Worm (Caenorhabditis elegans) whole organism, L4 larva: ENCODE results near the gene B0507.8.

Experiments
- D1046.2 ChIP-seq: fragments of 200-800 bp; sonication (Bioruptor generic); IDR thresholded peaks from 2 replicates; pipeline ENCODE4 v1.3.6; 2022; ENCODE audit warnings: missing genetic modification characterization, missing compliant biosample characterization
- F44E2.7 ChIP-seq: fragments of 200-800 bp; sonication (Bioruptor generic); IDR thresholded peaks from 2 replicates; pipeline ENCODE4 v2.1.2; 2022; ENCODE audit warnings: missing genetic modification characterization, missing compliant biosample characterization
- T20F7.1 ChIP-seq: fragments of 200-800 bp; sonication (Bioruptor generic); optimal IDR thresholded peaks from 2 replicates; lab custom pipeline; 2018; ENCODE audit warnings: mild to moderate bottlenecking, missing genetic modification characterization, missing compliant biosample characterization
- T26A8.4 ChIP-seq: fragments of 200-800 bp; sonication (Bioruptor generic); IDR thresholded peaks from 2 replicates; pipeline ENCODE4 v1.3.6; 2022; ENCODE audit warnings: missing genetic modification characterization, missing compliant biosample characterization
- Y48G9A.11 ChIP-seq: fragments of 200-800 bp; sonication (Bioruptor generic); IDR thresholded peaks from 2 replicates; pipeline ENCODE4 v1.3.6; 2022; ENCODE audit warnings: missing genetic modification reagents, missing genetic modification characterization, missing compliant biosample characterization
- ZK337.2 ChIP-seq: fragments of 200-800 bp; sonication (Bioruptor generic); IDR thresholded peaks from 2 replicates; pipeline ENCODE4 v1.3.6; 2022; ENCODE audit warnings: missing genetic modification reagents, missing genetic modification characterization, missing compliant biosample characterization
- ZK546.5 ChIP-seq, 2 experiments: sonication (generic microtip); optimal IDR thresholded peaks; 2 replicates each; lab custom pipeline; 2017; ENCODE audit warnings: missing biosample characterization in 2 of 2, missing genetic modification characterization in 2 of 2
- aha-1 ChIP-seq: fragments of 150-350 bp; peaks from one replicate; lab custom pipeline; 2014; ENCODE audit warnings: missing biosample characterization, missing genetic modification characterization
- aly-2 ChIP-seq: sonication (generic microtip); optimal IDR thresholded peaks from 2 replicates; lab custom pipeline; 2018; ENCODE audit warnings: missing biosample characterization, missing genetic modification characterization
- ama-1 ChIP-seq: fragments of 150-350 bp; optimal IDR thresholded peaks from 2 replicates; lab custom pipeline; 2014; ENCODE audit warnings: inconsistent platforms, mixed read lengths
- ceh-28 ChIP-seq: fragments of 150-350 bp; optimal IDR thresholded peaks from 2 replicates; lab custom pipeline; 2014; ENCODE audit warnings: missing biosample characterization, missing genetic modification reagents, missing genetic modification characterization
- ces-1 ChIP-seq: fragments of 150-350 bp; sonication (generic microtip); optimal IDR thresholded peaks from 4 replicates; lab custom pipeline; 2014; ENCODE audit warnings: missing biosample characterization, missing genetic modification reagents, missing genetic modification characterization
- cey-2 ChIP-seq: sonication (generic microtip); optimal IDR thresholded peaks from 3 replicates; lab custom pipeline; 2017; ENCODE audit warnings: missing genetic modification characterization, mild to moderate bottlenecking, missing compliant biosample characterization, antibody characterized with exemption, borderline replicate concordance; ENCODE audit not compliant: insufficient read depth
- daf-12 ChIP-seq: fragments of 150-350 bp; optimal IDR thresholded peaks from 2 replicates; lab custom pipeline; 2014; ENCODE audit warnings: missing biosample characterization, missing genetic modification reagents, missing genetic modification characterization
- daf-16 ChIP-seq, 3 experiments: sonication (generic microtip); optimal IDR thresholded peaks; 2 replicates each; lab custom pipeline; 2016 to 2017; ENCODE audit warnings: missing genetic modification characterization in 3 of 3, missing genetic modification reagents in 3 of 3, mild to moderate bottlenecking in 2 of 3, missing compliant biosample characterization in 2 of 3, missing biosample characterization in 1 of 3, moderate library complexity in 1 of 3
- dmd-6 ChIP-seq: fragments of 200-800 bp; sonication (Bioruptor generic); IDR thresholded peaks from 2 replicates; pipeline ENCODE4 v1.3.6; 2022; ENCODE audit warnings: missing genetic modification reagents, missing genetic modification characterization, missing compliant biosample characterization
- egl-27 ChIP-seq: sonication (generic microtip); optimal IDR thresholded peaks from 3 replicates; lab custom pipeline; 2017; ENCODE audit warnings: missing biosample characterization, missing genetic modification reagents, missing genetic modification characterization
- hlh-11 ChIP-seq: fragments of 200-800 bp; sonication (Bioruptor generic); optimal IDR thresholded peaks from 2 replicates; lab custom pipeline; 2018; ENCODE audit warnings: mild to moderate bottlenecking, missing genetic modification characterization, missing compliant biosample characterization
- hlh-30 ChIP-seq: sonication (generic microtip); optimal IDR thresholded peaks from 2 replicates; lab custom pipeline; 2017; ENCODE audit warnings: antibody characterized with exemption, mild to moderate bottlenecking, missing genetic modification characterization, missing compliant biosample characterization; ENCODE audit not compliant: insufficient read depth
- hmg-1.1 ChIP-seq: fragments of 200-800 bp; sonication (Bioruptor generic); IDR thresholded peaks from 2 replicates; pipeline ENCODE4 v1.3.6; 2022; ENCODE audit warnings: missing genetic modification reagents, missing genetic modification characterization, missing compliant biosample characterization
- lin-15B ChIP-seq: fragments of 150-350 bp; sonication (generic microtip); optimal IDR thresholded peaks from 3 replicates; lab custom pipeline; 2014; ENCODE audit warnings: missing biosample characterization, missing genetic modification characterization
- lin-29 ChIP-seq: fragments of 200-800 bp; sonication (Bioruptor generic); IDR thresholded peaks from 2 replicates; pipeline ENCODE4 v1.3.6; 2022; ENCODE audit warnings: missing genetic modification reagents, missing genetic modification characterization, missing compliant biosample characterization
- lin-38 ChIP-seq: fragments of 200-800 bp; sonication (Bioruptor generic); IDR thresholded peaks from 2 replicates; pipeline ENCODE4 v1.3.6; 2022; ENCODE audit warnings: missing genetic modification reagents, missing genetic modification characterization, missing compliant biosample characterization
- madf-5 ChIP-seq, 2 experiments: fragments of 200-800 bp; sonication (Bioruptor generic); IDR thresholded peaks; 2 replicates each; pipeline ENCODE4 v1.3.6; 2022; ENCODE audit warnings: missing compliant biosample characterization in 2 of 2, missing genetic modification characterization in 2 of 2
- mep-1 ChIP-seq: fragments of 150-350 bp; sonication (generic microtip); optimal IDR thresholded peaks from 3 replicates; lab custom pipeline; 2014; ENCODE audit warnings: missing biosample characterization, missing genetic modification characterization
- nhr-10 ChIP-seq: fragments of 150-350 bp; optimal IDR thresholded peaks from 2 replicates; lab custom pipeline; 2014; ENCODE audit warnings: missing biosample characterization, missing genetic modification characterization
- nhr-11 ChIP-seq: fragments of 150-350 bp; optimal IDR thresholded peaks from 2 replicates; lab custom pipeline; 2014; ENCODE audit warnings: missing biosample characterization, missing genetic modification characterization
- nhr-237 ChIP-seq: sonication (generic microtip); optimal IDR thresholded peaks from 2 replicates; lab custom pipeline; 2017; ENCODE audit warnings: missing biosample characterization, missing genetic modification characterization
- nhr-25 ChIP-seq: sonication (generic microtip); optimal IDR thresholded peaks from 2 replicates; lab custom pipeline; 2017; ENCODE audit warnings: missing genetic modification characterization, mild to moderate bottlenecking, missing compliant biosample characterization, antibody characterized with exemption, moderate library complexity, borderline replicate concordance; ENCODE audit not compliant: insufficient read depth
- nhr-28 ChIP-seq: fragments of 150-350 bp; optimal IDR thresholded peaks from 2 replicates; lab custom pipeline; 2014; ENCODE audit warnings: missing biosample characterization, missing genetic modification characterization
- nhr-6 ChIP-seq: fragments of 150-350 bp; optimal IDR thresholded peaks from 2 replicates; lab custom pipeline; 2014; ENCODE audit warnings: missing biosample characterization, missing genetic modification characterization
- nhr-76 ChIP-seq: fragments of 150-350 bp; optimal IDR thresholded peaks from 2 replicates; lab custom pipeline; 2014; ENCODE audit warnings: missing biosample characterization, missing genetic modification characterization
- pqm-1 ChIP-seq: sonication (generic microtip); optimal IDR thresholded peaks from 2 replicates; lab custom pipeline; 2017; ENCODE audit warnings: missing biosample characterization, missing genetic modification characterization
- set-16 ChIP-seq: fragments of 200-800 bp; sonication (Bioruptor generic); IDR thresholded peaks from 2 replicates; pipeline ENCODE4 v1.3.6; 2022; ENCODE audit warnings: missing genetic modification reagents, missing genetic modification characterization, missing compliant biosample characterization
- snpc-1.2 ChIP-seq: fragments of 200-800 bp; sonication (Bioruptor generic); IDR thresholded peaks from 2 replicates; pipeline ENCODE4 v1.3.6; 2022; ENCODE audit warnings: missing genetic modification reagents, missing genetic modification characterization, missing compliant biosample characterization
- snpc-4 ChIP-seq: fragments of 150-350 bp; optimal IDR thresholded peaks from 2 replicates; lab custom pipeline; 2014; ENCODE audit warnings: missing biosample characterization, missing genetic modification characterization
- unc-62 ChIP-seq, 3 experiments: fragments of 150-350 bp in 1 of 3; sonication (generic microtip); optimal IDR thresholded peaks in 2 of 3; peaks in 1 of 3; 1 replicate in 1 of 3; 2 replicates in 2 of 3; lab custom pipeline; 2014 to 2017; ENCODE audit warnings: missing biosample characterization in 3 of 3, missing genetic modification characterization in 3 of 3, missing genetic modification reagents in 3 of 3, missing genotype in 1 of 3
- zfp-2 ChIP-seq: sonication (generic microtip); optimal IDR thresholded peaks from 2 replicates; lab custom pipeline; 2016; ENCODE audit warnings: mild to moderate bottlenecking, missing genetic modification characterization, missing compliant biosample characterization

The B0507.8 gene

DNA sequence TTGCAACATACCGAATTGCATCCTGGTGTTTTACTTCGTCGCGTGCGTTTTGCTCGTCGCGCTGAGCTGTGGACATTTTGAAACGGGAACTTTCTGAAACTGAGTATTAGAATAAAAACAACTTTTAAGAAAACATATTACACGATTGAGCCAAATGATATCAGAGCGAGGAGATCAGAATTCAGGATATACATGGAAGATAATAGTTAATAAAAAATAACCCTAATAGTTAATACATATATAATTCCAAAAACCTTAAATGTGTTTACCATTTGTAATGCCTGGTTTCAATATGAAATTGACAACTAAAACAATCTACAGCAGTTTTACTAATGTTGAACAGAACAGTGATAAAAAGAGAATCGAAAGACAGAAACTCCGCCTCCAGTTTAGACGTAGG, at the start of gene B0507.8:
B0507.8 (minus strand) TSS at position 101 of the 400 bp plus-strand sequence.
- TF ChIP-seq set-16 = no peak
- no peak for TF ChIP-seq daf-12 (tag; lab: Kevin White, UChicago)
- no peak for TF ChIP-seq madf-5 (GFP tag; IDR thresholded peaks at IDR 0.05; lab: Robert Waterston, UW)
- TF ChIP-seq zfp-2 (tag; lab: Kevin White, UChicago) = no peak
- TF ChIP-seq nhr-6 = no peak
- no peak for TF ChIP-seq aly-2
- no peak for TF ChIP-seq T26A8.4 (GFP tag; lab: Robert Waterston, UW)
- TF ChIP-seq ceh-28 (tag; lab: Kevin White, UChicago) = no peak
- TF ChIP-seq T20F7.1 (GFP tag; lab: Kevin White, UChicago) = no peak
- TF ChIP-seq Y48G9A.11 (GFP tag; lab: Robert Waterston, UW) = no peak
- TF ChIP-seq pqm-1 (tag; lab: Kevin White, UChicago) = no peak
- TF ChIP-seq nhr-10 (tag; lab: Kevin White, UChicago) = no peak

DNA sequence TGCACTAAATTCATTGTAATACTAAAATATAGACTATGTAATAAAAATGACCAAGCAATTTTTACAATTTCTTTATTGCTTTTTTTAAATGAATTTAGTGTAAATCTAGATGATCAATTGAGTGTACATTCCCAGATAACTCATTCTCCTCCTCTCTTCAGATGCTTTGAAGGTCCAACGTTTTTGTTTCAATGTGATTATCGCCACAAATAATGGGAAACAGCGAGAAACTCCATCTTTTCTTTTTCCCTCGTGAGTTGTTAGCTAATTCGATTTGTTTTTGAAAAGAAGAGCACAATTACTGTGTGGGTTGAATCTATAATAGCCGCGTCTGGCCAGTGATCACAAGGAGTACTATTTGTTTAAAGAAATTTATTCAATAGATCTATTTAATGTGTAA, 42.3 kb upstream of the B0507.8 start:
- TF ChIP-seq nhr-25 (tag; lab: Kevin White, UChicago) (no peak), pqm-1 (tag; lab: Kevin White, UChicago) (no peak), daf-16 (GFP tag; optimal IDR thresholded peaks at IDR 0.05; lab: Kevin White, UChicago) (no peak), daf-16 (tag; optimal IDR thresholded peaks at IDR 0.05; lab: Kevin White, UChicago) (no peak), ama-1 (lab: Kevin White, UChicago) (no peak), egl-27 (tag; lab: Kevin White, UChicago) (no peak), nhr-237 (tag; lab: Kevin White, UChicago) (no peak), aha-1 (tag; lab: Kevin White, UChicago) (peak; percentile 88), lin-15B (tag; lab: Kevin White, UChicago) (no peak), ces-1 (GFP tag; lab: Kevin White, UChicago) (peak; percentile 78), nhr-76 (tag; lab: Kevin White, UChicago) (no peak)
- TF ChIP-seq, all 104 proteins: peak for 2

DNA sequence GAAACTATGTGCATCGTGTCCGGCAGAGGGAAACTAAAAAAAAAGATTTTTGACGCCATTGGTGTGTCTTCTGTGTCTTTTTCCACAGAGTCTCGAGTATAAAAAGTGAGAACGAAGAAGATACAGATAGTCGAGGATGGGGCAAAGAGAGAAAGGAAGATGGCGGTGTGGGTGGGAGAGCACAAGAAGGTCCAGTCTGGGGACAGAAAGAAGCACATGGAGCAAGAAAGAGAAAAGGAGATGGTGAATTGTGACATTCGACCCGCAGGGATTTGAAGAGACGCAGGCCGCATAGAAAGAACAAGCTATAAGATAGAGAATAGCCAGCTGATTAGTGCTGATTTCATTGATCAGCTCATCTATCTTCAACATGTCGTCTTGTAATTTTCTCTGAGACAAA, 39.5 kb upstream of the B0507.8 start:
- peak; percentile 3 for TF ChIP-seq nhr-11 (tag; lab: Kevin White, UChicago)
- no peak for TF ChIP-seq cey-2
- TF ChIP-seq hlh-30 (tag; lab: Kevin White, UChicago) = peak; percentile 56
- 0 out of 2 replicates have a peak, but pooled peaks have one; percentile 65 for TF ChIP-seq ZK337.2 (GFP tag; lab: Robert Waterston, UW)
- no peak for TF ChIP-seq lin-38 (GFP tag; lab: Robert Waterston, UW)
- TF ChIP-seq lin-29 (GFP tag; lab: Robert Waterston, UW) = no peak
- TF ChIP-seq dmd-6 = 0 out of 2 replicates have a peak, but pooled peaks have one; percentile 14
- peak; percentile 11 for TF ChIP-seq mep-1
- peak; percentile 42 for TF ChIP-seq nhr-28
- peak; percentile 56 for TF ChIP-seq hmg-1.1 (GFP tag; lab: Robert Waterston, UW)
- TF ChIP-seq D1046.2 (GFP tag; lab: Robert Waterston, UW) = 0 out of 2 replicates have a peak, but pooled peaks have one; percentile 22
- TF ChIP-seq hlh-11 = peak; percentile 70
- TF ChIP-seq snpc-4 (tag; lab: Kevin White, UChicago) = no peak
- no peak for TF ChIP-seq snpc-1.2 (GFP tag; lab: Robert Waterston, UW)

DNA sequence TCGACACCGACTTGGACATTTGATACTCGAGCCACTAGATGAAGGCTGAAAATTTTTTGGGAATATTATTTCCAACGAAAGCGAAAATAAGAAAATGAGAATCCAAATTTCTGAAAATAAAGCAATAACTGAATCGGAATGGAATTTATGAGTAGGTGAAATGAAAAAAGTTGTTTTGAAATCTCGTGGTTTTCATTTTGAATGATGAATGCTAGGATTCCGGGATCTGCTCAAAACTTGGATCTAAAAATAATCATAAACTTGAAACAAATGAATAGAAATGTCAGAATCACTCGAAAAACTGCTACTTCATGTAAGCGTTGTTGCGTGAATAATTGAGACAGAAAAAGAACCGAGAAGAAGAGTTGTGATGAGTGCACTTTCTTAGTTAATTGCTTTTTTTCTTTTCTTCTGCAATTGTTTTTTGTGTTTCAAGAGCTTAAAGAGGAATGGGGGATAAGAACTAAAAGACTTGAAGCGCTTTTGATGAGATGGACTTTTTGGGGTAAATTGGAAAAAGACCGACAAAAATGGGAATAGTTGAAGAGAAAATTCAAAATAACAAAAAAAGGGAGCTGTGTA, 38.3 kb upstream of the B0507.8 start, which contains the start of gene magu-2:
magu-2 (minus strand) TSS at position 51 of the 582 bp plus-strand sequence.
- TF ChIP-seq snpc-4 (tag; lab: Kevin White, UChicago) (no peak), unc-62 (GFP tag; optimal IDR thresholded peaks at IDR 0.05 in 1 of 2; lab: Kevin White, UChicago) (peak in 1 of 2 experiments; percentile 63), unc-62 (tag; optimal IDR thresholded peaks at IDR 0.05; lab: Kevin White, UChicago) (no peak), ZK546.5 (tag; optimal IDR thresholded peaks at IDR 0.05; lab: Kevin White, UChicago) (no peak), Y48G9A.11 (GFP tag; lab: Robert Waterston, UW) (no peak), F44E2.7 (no peak)
- TF ChIP-seq, all 104 proteins: peak for 1
